Worm (Caenorhabditis elegans): ENCODE results near the gene dhs-16.

ce11 chrV:6016097-6016496 lies 32.6 kb downstream of the dhs-16 start:
- TF ChIP-seq med-1 (GFP tag; optimal IDR thresholded peaks at IDR 0.05; ENCODE audit: insufficient read depth): no peak
- no peak for TF ChIP-seq cog-1 (tag; optimal IDR thresholded peaks at IDR 0.05)
- TF ChIP-seq ztf-29 (GFP tag; IDR thresholded peaks at IDR 0.05): no peak
- no peak for TF ChIP-seq flt-1 (GFP tag; IDR thresholded peaks at IDR 0.05)
- no peak for TF ChIP-seq tab-1 (GFP tag; IDR thresholded peaks at IDR 0.05)
- no peak for TF ChIP-seq ref-1 (GFP tag; conservative IDR thresholded peaks at IDR 0.05)
